Fruit fly (Drosophila melanogaster) ovary, adult (tissue): ENCODE results near the gene CG34291.

Experiments
- CG17801 ChIP-seq: fragments of 200-800 bp; optimal IDR thresholded peaks from 2 replicates; lab custom pipeline; 2019; ENCODE audit warnings: missing biosample characterization, mild to moderate bottlenecking, missing genetic modification characterization, moderate library complexity; ENCODE audit not compliant: partially characterized antibody

CG34291 gene

dm6 chr3R:26425681-26426080 lies at the start of gene CG34291:
CG34291 (minus strand) TSS chr3R:26425781.
- no peak for TF ChIP-seq CG17801

dm6 chr3R:26465121-26465520 lies 39.5 kb upstream of the CG34291 start:
- no peak for TF ChIP-seq CG17801

dm6 chr3R:26464370-26464769 lies 38.8 kb upstream of the CG34291 start:
- TF ChIP-seq CG17801 = no peak

- TF ChIP-seq CG17801 = no peak
These were observed 38.0 kb upstream of the CG34291 start for dm6 chr3R:26463558-26463957.

- no peak for TF ChIP-seq CG17801
These were observed 37.6 kb upstream of the CG34291 start for dm6 chr3R:26463146-26463545.

- TF ChIP-seq CG17801 = no peak
These were observed 36.8 kb upstream of the CG34291 start for dm6 chr3R:26462173-26462959.

dm6 chr3R:26461226-26461805 lies 35.7 kb upstream of the CG34291 start, which contains the start of gene CG5455:
CG5455 (plus strand) TSS chr3R:26461527.
- TF ChIP-seq CG17801 = peak; percentile 85

dm6 chr3R:26457949-26458348 lies 32.4 kb upstream of the CG34291 start, which contains the start of gene CG14238:
CG14238 (plus strand) TSS chr3R:26458249.
- TF ChIP-seq CG17801 = no peak

- no peak for TF ChIP-seq CG17801
These were observed 31.0 kb upstream of the CG34291 start, which contains the start of gene CG14237 for dm6 chr3R:26456577-26456976. CG14237 (plus strand) TSS chr3R:26456877.

dm6 chr3R:26455838-26456237 lies 30.3 kb upstream of the CG34291 start, which contains the start of gene Pdf:
Pdf (minus strand) TSS chr3R:26456141.
- TF ChIP-seq CG17801 = no peak

- TF ChIP-seq CG17801 = no peak
These were observed 28.9 kb upstream of the CG34291 start, which contains the start of gene CG43117 for dm6 chr3R:26454494-26454893. CG43117 (plus strand) TSS chr3R:26454794.

dm6 chr3R:26452345-26452744 lies 26.8 kb upstream of the CG34291 start, which contains the start of gene CG5447:
CG5447 (plus strand) TSS chr3R:26452534.
- TF ChIP-seq CG17801 = no peak

dm6 chr3R:26450371-26450770 lies 24.8 kb upstream of the CG34291 start, which contains the start of gene Hex-t2:
Hex-t2 (plus strand) TSS chr3R:26450671.
- no peak for TF ChIP-seq CG17801

dm6 chr3R:26448779-26449178 lies 23.2 kb upstream of the CG34291 start, which contains the start of gene Hex-t1:
Hex-t1 (plus strand) TSS chr3R:26449079.
- no peak for TF ChIP-seq CG17801

- TF ChIP-seq CG17801 = no peak
These were observed 18.4 kb upstream of the CG34291 start for dm6 chr3R:26443875-26444511.

dm6 chr3R:26443343-26443742 lies 17.8 kb upstream of the CG34291 start:
- TF ChIP-seq CG17801 = no peak

- TF ChIP-seq CG17801 = no peak
These were observed 17.1 kb upstream of the CG34291 start for dm6 chr3R:26442609-26443180.
